Worm (Caenorhabditis elegans) whole organism, L4 larva: ENCODE results near the gene T05A8.2.
"Not testable (repeated sequence)": the region's sequence is repeated elsewhere in the genome, so short reads cannot be mapped to it uniquely, and the experiment has no call there.

ENCODE experiments used
- F10B5.3 ChIP-seq: sonication (generic microtip); optimal IDR thresholded peaks from 2 replicates; lab custom pipeline; 2016; ENCODE audit warnings: mild to moderate bottlenecking, missing genetic modification characterization, missing compliant biosample characterization
- F26F4.8 ChIP-seq: fragments of 200-800 bp; sonication (Bioruptor generic); conservative IDR thresholded peaks from 2 replicates; pipeline ENCODE4 v1.3.6; 2022; ENCODE audit warnings: missing genetic modification characterization, missing compliant biosample characterization
- T26A8.4 ChIP-seq: fragments of 200-800 bp; sonication (Bioruptor generic); IDR thresholded peaks from 2 replicates; pipeline ENCODE4 v1.3.6; 2022; ENCODE audit warnings: missing genetic modification characterization, missing compliant biosample characterization
- Y48G9A.11 ChIP-seq: fragments of 200-800 bp; sonication (Bioruptor generic); IDR thresholded peaks from 2 replicates; pipeline ENCODE4 v1.3.6; 2022; ENCODE audit warnings: missing genetic modification reagents, missing genetic modification characterization, missing compliant biosample characterization
- ZK546.5 ChIP-seq, 2 experiments: sonication (generic microtip); optimal IDR thresholded peaks; 2 replicates each; lab custom pipeline; 2017; ENCODE audit warnings: missing biosample characterization in 2 of 2, missing genetic modification characterization in 2 of 2
- aha-1 ChIP-seq: fragments of 150-350 bp; peaks from one replicate; lab custom pipeline; 2014; ENCODE audit warnings: missing biosample characterization, missing genetic modification characterization
- ama-1 ChIP-seq: fragments of 150-350 bp; optimal IDR thresholded peaks from 2 replicates; lab custom pipeline; 2014; ENCODE audit warnings: inconsistent platforms, mixed read lengths
- ceh-32 ChIP-seq: sonication (generic microtip); optimal IDR thresholded peaks from 2 replicates; lab custom pipeline; 2016; ENCODE audit warnings: mild to moderate bottlenecking, missing genetic modification characterization, missing compliant biosample characterization; ENCODE audit not compliant: poor library complexity
- ceh-44 ChIP-seq: fragments of 200-800 bp; sonication (Bioruptor generic); IDR thresholded peaks from 2 replicates; pipeline ENCODE4 v1.3.6; 2022; ENCODE audit warnings: missing genetic modification reagents, missing genetic modification characterization, missing compliant biosample characterization
- ceh-62 ChIP-seq: sonication (generic microtip); optimal IDR thresholded peaks from 2 replicates; lab custom pipeline; 2017; ENCODE audit warnings: missing biosample characterization, missing genetic modification characterization
- ceh-82 ChIP-seq: sonication (generic microtip); optimal IDR thresholded peaks from 2 replicates; lab custom pipeline; 2017; ENCODE audit warnings: missing biosample characterization, missing genetic modification characterization
- ces-1 ChIP-seq: fragments of 150-350 bp; sonication (generic microtip); optimal IDR thresholded peaks from 4 replicates; lab custom pipeline; 2014; ENCODE audit warnings: missing biosample characterization, missing genetic modification reagents, missing genetic modification characterization
- ctbp-1 ChIP-seq: fragments of 200-800 bp; sonication (Bioruptor generic); IDR thresholded peaks from 2 replicates; pipeline ENCODE4 v1.3.6; 2022; ENCODE audit warnings: missing genetic modification reagents, missing genetic modification characterization, missing compliant biosample characterization
- daf-16 ChIP-seq, 3 experiments: sonication (generic microtip); optimal IDR thresholded peaks; 2 replicates each; lab custom pipeline; 2016 to 2017; ENCODE audit warnings: missing genetic modification characterization in 3 of 3, missing genetic modification reagents in 3 of 3, mild to moderate bottlenecking in 2 of 3, missing compliant biosample characterization in 2 of 3, missing biosample characterization in 1 of 3, moderate library complexity in 1 of 3
- daf-19 ChIP-seq: fragments of 200-800 bp; sonication (Bioruptor generic); conservative IDR thresholded peaks from 2 replicates; pipeline ENCODE4 v1.3.6; 2022; ENCODE audit warnings: missing genetic modification characterization, missing compliant biosample characterization
- dmd-8 ChIP-seq: fragments of 200-800 bp; sonication (Bioruptor generic); IDR thresholded peaks from 2 replicates; pipeline ENCODE4 v1.3.6; 2022; ENCODE audit warnings: missing genetic modification characterization, missing compliant biosample characterization
- dpl-1 ChIP-seq: fragments of 150-350 bp; optimal IDR thresholded peaks from 2 replicates; lab custom pipeline; 2014; ENCODE audit warnings: missing biosample characterization, missing genetic modification reagents, missing genetic modification characterization
- egl-43 ChIP-seq: fragments of 200-800 bp; sonication (Bioruptor generic); IDR thresholded peaks from 2 replicates; pipeline ENCODE4 v1.3.6; 2022; ENCODE audit warnings: missing genetic modification reagents, missing genetic modification characterization, missing compliant biosample characterization
- gei-8 ChIP-seq: fragments of 200-800 bp; sonication (Bioruptor generic); optimal IDR thresholded peaks from 2 replicates; lab custom pipeline; 2018; ENCODE audit warnings: mild to moderate bottlenecking, missing genetic modification characterization, missing compliant biosample characterization
- lin-1 ChIP-seq: fragments of 200-800 bp; sonication (Bioruptor generic); IDR thresholded peaks from 2 replicates; pipeline ENCODE4 v1.3.6; 2022; ENCODE audit warnings: missing genetic modification reagents, missing genetic modification characterization, missing compliant biosample characterization
- lin-15B ChIP-seq: fragments of 150-350 bp; sonication (generic microtip); optimal IDR thresholded peaks from 3 replicates; lab custom pipeline; 2014; ENCODE audit warnings: missing biosample characterization, missing genetic modification characterization
- lin-29 ChIP-seq: fragments of 200-800 bp; sonication (Bioruptor generic); IDR thresholded peaks from 2 replicates; pipeline ENCODE4 v1.3.6; 2022; ENCODE audit warnings: missing genetic modification reagents, missing genetic modification characterization, missing compliant biosample characterization
- lin-38 ChIP-seq: fragments of 200-800 bp; sonication (Bioruptor generic); IDR thresholded peaks from 2 replicates; pipeline ENCODE4 v1.3.6; 2022; ENCODE audit warnings: missing genetic modification reagents, missing genetic modification characterization, missing compliant biosample characterization
- mep-1 ChIP-seq: fragments of 150-350 bp; sonication (generic microtip); optimal IDR thresholded peaks from 3 replicates; lab custom pipeline; 2014; ENCODE audit warnings: missing biosample characterization, missing genetic modification characterization
- mes-2 ChIP-seq: sonication (generic microtip); optimal IDR thresholded peaks from 2 replicates; lab custom pipeline; 2016; ENCODE audit warnings: missing genotype, mild to moderate bottlenecking, missing genetic modification characterization, missing compliant biosample characterization; ENCODE audit not compliant: poor library complexity, severe bottlenecking
- nhr-11 ChIP-seq: fragments of 150-350 bp; optimal IDR thresholded peaks from 2 replicates; lab custom pipeline; 2014; ENCODE audit warnings: missing biosample characterization, missing genetic modification characterization
- nhr-111 ChIP-seq: fragments of 200-800 bp; sonication (Bioruptor generic); optimal IDR thresholded peaks from 2 replicates; lab custom pipeline; 2018; ENCODE audit warnings: mild to moderate bottlenecking, missing genetic modification characterization, missing compliant biosample characterization
- nhr-48 ChIP-seq: sonication (generic microtip); optimal IDR thresholded peaks from 2 replicates; lab custom pipeline; 2016; ENCODE audit warnings: mild to moderate bottlenecking, missing genetic modification characterization, missing compliant biosample characterization
- nhr-6 ChIP-seq: fragments of 150-350 bp; optimal IDR thresholded peaks from 2 replicates; lab custom pipeline; 2014; ENCODE audit warnings: missing biosample characterization, missing genetic modification characterization
- sdz-12 ChIP-seq: fragments of 200-800 bp; sonication (Bioruptor generic); optimal IDR thresholded peaks from 2 replicates; lab custom pipeline; 2018; ENCODE audit warnings: mild to moderate bottlenecking, missing genetic modification characterization, missing compliant biosample characterization
- skn-1 ChIP-seq: fragments of 150-350 bp; optimal IDR thresholded peaks from 2 replicates; lab custom pipeline; 2014; ENCODE audit warnings: missing biosample characterization, missing genetic modification characterization
- unc-130 ChIP-seq: sonication (generic microtip); optimal IDR thresholded peaks from 2 replicates; lab custom pipeline; 2016; ENCODE audit warnings: missing genetic modification reagents, missing genetic modification characterization, missing compliant biosample characterization
- unc-62 ChIP-seq, 3 experiments: fragments of 150-350 bp in 1 of 3; sonication (generic microtip); optimal IDR thresholded peaks in 2 of 3; peaks in 1 of 3; 1 replicate in 1 of 3; 2 replicates in 2 of 3; lab custom pipeline; 2014 to 2017; ENCODE audit warnings: missing biosample characterization in 3 of 3, missing genetic modification characterization in 3 of 3, missing genetic modification reagents in 3 of 3, missing genotype in 1 of 3
- ztf-11 ChIP-seq: fragments of 150-350 bp; optimal IDR thresholded peaks from 2 replicates; lab custom pipeline; 2014; ENCODE audit warnings: missing biosample characterization, missing genetic modification characterization

Gene T05A8.2

DNA sequence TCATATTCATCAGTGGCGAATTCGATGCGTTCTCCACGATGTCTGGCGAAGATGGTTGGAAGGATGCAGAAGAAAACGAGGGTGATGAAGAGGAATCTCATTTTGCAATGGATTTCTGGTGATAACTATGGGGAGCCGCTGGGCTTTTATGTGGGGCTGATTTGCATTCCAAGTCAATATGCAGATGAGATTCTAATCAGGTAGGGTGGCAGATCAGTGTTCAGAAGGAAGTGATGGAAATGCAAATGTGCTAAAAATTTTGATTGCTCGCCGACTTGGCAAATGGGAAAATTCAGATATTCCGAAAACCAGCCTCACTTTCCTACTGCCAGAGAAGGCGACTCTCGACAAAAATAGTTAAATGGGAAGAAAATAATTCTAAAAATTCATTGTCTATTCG lies 20.7 kb downstream of the T05A8.2 start, which contains the start of gene nspf-3:
Gene nspf-3 (minus strand): TSS at position 101 of the 400 bp plus-strand sequence.
- TF ChIP-seq unc-62 (GFP tag; optimal IDR thresholded peaks at IDR 0.05 in 1 of 2; lab: Kevin White, UChicago), result peak in 1 of 2 experiments; percentile 66
- no peak for TF ChIP-seq unc-62 (tag; optimal IDR thresholded peaks at IDR 0.05; lab: Kevin White, UChicago)
- TF ChIP-seq mes-2 (tag; lab: Kevin White, UChicago), result no peak

DNA sequence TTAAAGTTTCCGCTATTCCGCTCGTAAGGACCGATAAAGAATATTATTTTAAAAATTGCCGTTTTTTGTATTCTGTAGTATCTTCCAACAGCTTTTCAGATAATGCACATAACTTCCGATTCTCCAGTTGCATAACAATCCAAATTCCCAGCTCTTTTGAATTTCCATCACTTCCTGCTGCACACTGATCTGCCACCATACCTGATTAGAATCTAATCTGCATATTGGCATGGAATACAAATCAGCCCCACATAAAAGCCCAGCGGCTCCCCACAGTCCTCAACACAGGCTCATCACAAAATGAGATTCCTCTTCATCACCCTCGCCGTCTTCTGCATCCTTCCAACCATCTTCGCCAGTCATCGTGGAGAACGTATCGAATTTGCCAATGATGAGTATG lies 22.2 kb downstream of the T05A8.2 start, which contains the start of gene nspf-2:
Gene nspf-2 (plus strand): TSS at position 301 of the 400 bp plus-strand sequence.
- TF ChIP-seq lin-1 (GFP tag; lab: Robert Waterston, UW); egl-43 (GFP tag; lab: Robert Waterston, UW); F10B5.3 (tag; lab: Kevin White, UChicago): not testable (repeated sequence)

DNA sequence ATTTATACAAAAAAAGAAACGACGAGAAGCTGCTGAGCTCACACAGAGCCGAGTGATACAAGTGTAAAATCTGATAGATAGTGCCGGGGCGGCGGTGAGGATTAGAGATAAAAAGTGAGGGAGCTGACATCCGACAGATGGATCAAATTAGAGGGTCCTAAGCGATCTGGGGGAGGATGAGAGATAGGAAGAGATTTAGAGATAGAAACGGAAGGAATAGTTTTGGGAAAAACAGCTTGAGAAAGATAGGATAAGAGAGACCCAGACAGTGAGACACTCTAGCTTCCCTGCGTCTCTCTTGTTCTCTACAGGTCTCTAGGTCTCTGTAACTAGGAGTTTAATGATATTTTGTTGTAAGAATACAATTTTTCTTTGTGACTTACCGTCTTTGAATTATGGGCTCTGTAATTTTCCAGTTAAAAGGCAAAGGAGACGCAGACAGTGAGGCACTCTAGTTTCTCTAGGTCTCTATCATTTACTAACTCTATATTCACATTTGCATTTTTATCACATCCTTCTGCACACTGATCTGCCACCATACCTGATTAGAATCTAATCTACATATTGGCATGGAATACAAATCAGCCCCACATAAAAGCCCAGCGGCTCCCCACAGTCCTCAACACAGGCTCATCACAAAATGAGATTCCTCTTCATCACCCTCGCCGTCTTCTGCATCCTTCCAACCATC lies 23.7 kb downstream of the T05A8.2 start, which contains the start of the genes sup-9 and nspf-1:
Gene sup-9 (minus strand): TSS at position 43 of the 691 bp plus-strand sequence.
Gene nspf-1 (plus strand): TSS at position 641 of the 691 bp plus-strand sequence.
- TF ChIP-seq ctbp-1 (GFP tag; lab: Robert Waterston, UW) (0 out of 2 replicates have a peak, but pooled peaks have one; percentile 32), nhr-11 (tag; lab: Kevin White, UChicago) (peak; percentile 9), T26A8.4 (GFP tag; lab: Robert Waterston, UW) (no peak), daf-16 (GFP tag; optimal IDR thresholded peaks at IDR 0.05; lab: Kevin White, UChicago) (peak in 1 of 2 experiments; percentile 45), daf-16 (tag; optimal IDR thresholded peaks at IDR 0.05; lab: Kevin White, UChicago) (no peak)

DNA sequence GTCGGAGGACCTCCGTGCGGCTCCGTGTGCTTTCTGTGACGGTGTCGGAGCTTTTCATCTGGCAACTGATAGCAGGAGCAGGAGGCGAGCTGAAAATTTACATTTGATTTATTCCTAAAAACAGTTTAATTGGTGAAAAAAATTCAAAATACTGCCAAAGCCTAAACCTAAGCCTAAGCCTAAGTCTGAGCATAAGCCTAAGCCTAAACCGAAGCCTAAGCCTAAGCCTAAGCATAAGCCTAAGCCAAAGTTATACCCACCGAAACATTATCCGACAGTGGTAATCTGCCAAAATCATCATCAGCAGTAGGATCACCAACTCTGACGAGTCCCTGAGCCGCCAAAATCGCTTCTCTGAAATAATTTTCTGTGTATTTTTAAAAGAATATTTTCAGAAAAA lies 26.0 kb downstream of the T05A8.2 start:
- peak; percentile 96 for TF ChIP-seq aha-1 (tag; lab: Kevin White, UChicago)
- no peak for TF ChIP-seq dmd-8 (GFP tag; lab: Robert Waterston, UW)
- TF ChIP-seq lin-38, result no peak
- no peak for TF ChIP-seq ama-1 (lab: Kevin White, UChicago)
- TF ChIP-seq skn-1, result no peak
- no peak for TF ChIP-seq ztf-11 (tag; lab: Kevin White, UChicago)
- no peak for TF ChIP-seq lin-29 (GFP tag; lab: Robert Waterston, UW)

DNA sequence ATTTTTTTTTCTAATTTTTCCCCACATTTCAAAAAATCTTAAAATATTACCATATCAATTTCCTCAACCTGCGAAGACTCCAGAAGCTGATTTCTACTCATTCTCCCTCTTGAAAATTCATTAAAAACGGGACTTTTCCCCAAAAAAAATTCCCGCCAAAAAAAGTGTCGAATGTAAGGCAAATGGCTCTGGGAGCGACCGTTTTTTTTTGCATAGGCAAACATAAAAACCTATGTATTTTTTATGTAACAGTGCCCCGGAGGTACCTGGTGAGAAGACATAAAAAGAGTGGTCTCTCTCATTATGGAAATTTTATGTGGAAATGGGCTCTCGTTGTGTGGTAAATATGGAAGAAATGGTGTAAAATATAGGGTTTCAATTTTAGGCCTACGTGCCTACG lies 26.6 kb downstream of the T05A8.2 start, which contains the start of gene ceh-87:
Gene ceh-87 (minus strand): TSS at position 101 of the 400 bp plus-strand sequence.
- TF ChIP-seq F26F4.8 (GFP tag; lab: Robert Waterston, UW), result no peak
- no peak for TF ChIP-seq ztf-11 (tag; lab: Kevin White, UChicago)
- TF ChIP-seq ceh-82 (tag; lab: Kevin White, UChicago), result no peak
- TF ChIP-seq sdz-12 (GFP tag; lab: Kevin White, UChicago), result no peak
- no peak for TF ChIP-seq ceh-32 (tag; lab: Kevin White, UChicago)
- no peak for TF ChIP-seq nhr-48 (tag; lab: Kevin White, UChicago)
- no peak for TF ChIP-seq Y48G9A.11
- TF ChIP-seq ceh-44 (GFP tag; lab: Robert Waterston, UW), result no peak
- TF ChIP-seq ces-1 (GFP tag; lab: Kevin White, UChicago), result no peak
- no peak for TF ChIP-seq mep-1
- TF ChIP-seq unc-130 (GFP tag; lab: Kevin White, UChicago), result no peak
- TF ChIP-seq gei-8 (GFP tag; lab: Kevin White, UChicago), result no peak
- TF ChIP-seq T26A8.4 (GFP tag; lab: Robert Waterston, UW), result no peak
- TF ChIP-seq lin-15B (tag; lab: Kevin White, UChicago), result no peak
- TF ChIP-seq daf-19, result no peak
- no peak for TF ChIP-seq nhr-111 (GFP tag; lab: Kevin White, UChicago)
- no peak for TF ChIP-seq ceh-62
- TF ChIP-seq nhr-6 (tag; lab: Kevin White, UChicago), result no peak
- TF ChIP-seq ZK546.5 (tag; optimal IDR thresholded peaks at IDR 0.05; lab: Kevin White, UChicago), result no peak
- no peak for TF ChIP-seq dpl-1
